Worm (Caenorhabditis elegans) whole organism, late embryonic: Measurements from ENCODE around the gene F09E5.11.

Source experiments
- pha-4 ChIP-seq: fragments of 150-350 bp; optimal IDR thresholded peaks from 2 replicates; lab custom pipeline; 2018; ENCODE audit warnings: missing biosample characterization, missing genetic modification reagents, missing genetic modification characterization
- pqm-1 ChIP-seq: sonication (generic microtip); optimal IDR thresholded peaks from 2 replicates; lab custom pipeline; 2016; ENCODE audit warnings: missing genetic modification characterization, missing compliant biosample characterization
- syd-9 ChIP-seq: sonication (generic microtip); optimal IDR thresholded peaks from 2 replicates; lab custom pipeline; 2016; ENCODE audit warnings: mild to moderate bottlenecking, missing genetic modification characterization, moderate library complexity, missing compliant biosample characterization

DNA sequence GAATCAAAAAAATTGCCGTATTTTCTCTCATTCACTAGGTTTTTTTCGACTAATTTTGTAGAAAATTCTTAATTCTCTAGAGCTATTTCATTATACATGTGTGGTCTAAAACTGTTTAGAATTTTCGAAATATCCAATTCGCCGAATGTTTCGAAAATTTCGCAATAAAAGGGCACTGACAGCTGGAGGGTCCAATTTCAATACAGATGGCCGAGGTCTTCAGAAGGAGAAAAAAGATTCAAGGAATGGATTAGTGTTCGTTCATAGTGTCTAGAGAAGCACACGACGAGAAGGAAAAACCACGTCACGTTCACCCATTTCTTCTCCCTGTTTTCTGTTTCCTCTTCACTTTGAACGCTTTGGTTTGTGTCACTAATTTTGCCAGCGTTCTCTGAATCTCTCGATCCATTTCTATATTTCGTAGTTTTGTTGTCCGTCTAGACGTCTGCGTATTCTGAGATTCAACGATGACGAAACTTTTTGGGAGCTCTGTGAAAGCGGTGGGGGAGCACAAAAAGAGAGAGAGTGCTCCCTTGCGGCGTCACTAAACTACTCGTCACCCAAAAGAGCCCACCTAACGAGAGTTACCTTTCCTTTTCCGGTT is 31.9 kb downstream of the F09E5.11 start:
- TF ChIP-seq pqm-1 (tag; lab: Kevin White, UChicago) (no peak), syd-9 (tag; lab: Kevin White, UChicago) (no peak), pha-4 (tag; lab: Kevin White, UChicago) (no peak)
